Worm (Caenorhabditis elegans): Measurements from ENCODE around the gene isp-1.

ce11 chrIV:8171376-8171775 is 35.5 kb upstream of the isp-1 start:
- no peak for TF ChIP-seq sdz-12 (GFP tag; optimal IDR thresholded peaks at IDR 0.05)
- TF ChIP-seq mep-1 (tag; optimal IDR thresholded peaks at IDR 0.05) = no peak
- TF ChIP-seq ama-1 (optimal IDR thresholded peaks at IDR 0.05) = no peak
- TF ChIP-seq nhr-41 (GFP tag; IDR thresholded peaks at IDR 0.05) = no peak
- no peak for TF ChIP-seq nhr-25 (tag; optimal IDR thresholded peaks at IDR 0.05; ENCODE audit: borderline replicate concordance, insufficient read depth)
- TF ChIP-seq nhr-77 (tag; optimal IDR thresholded peaks at IDR 0.05) = no peak
- TF ChIP-seq lsy-2 (tag; optimal IDR thresholded peaks at IDR 0.05) = no peak
- TF ChIP-seq ces-1 (GFP tag; optimal IDR thresholded peaks at IDR 0.05) = no peak
- TF ChIP-seq lin-13 (GFP tag; optimal IDR thresholded peaks at IDR 0.05) = no peak
- TF ChIP-seq madf-5 (GFP tag; IDR thresholded peaks at IDR 0.05) = no peak
- TF ChIP-seq snpc-4 (tag; optimal IDR thresholded peaks at IDR 0.05) = no peak
- no peak for TF ChIP-seq dpl-1 (GFP tag; optimal IDR thresholded peaks at IDR 0.05)
- no peak for TF ChIP-seq tag-97 (GFP tag; IDR thresholded peaks at IDR 0.05)

Measured in whole organism, L4 larva.